Worm (Caenorhabditis elegans) whole organism, L4/young adult: ENCODE measurements around the gene C18D11.10.

Source experiments
- W03F9.2 ChIP-seq: fragments of 150-350 bp; optimal IDR thresholded peaks from 2 replicates; lab custom pipeline; 2014; ENCODE audit warnings: missing biosample characterization, missing genetic modification characterization
- him-1 ChIP-seq: sonication (generic microtip); optimal IDR thresholded peaks from 2 replicates; lab custom pipeline; 2016; ENCODE audit warnings: missing genotype, missing genetic modification reagents, missing genetic modification characterization, missing compliant biosample characterization

DNA sequence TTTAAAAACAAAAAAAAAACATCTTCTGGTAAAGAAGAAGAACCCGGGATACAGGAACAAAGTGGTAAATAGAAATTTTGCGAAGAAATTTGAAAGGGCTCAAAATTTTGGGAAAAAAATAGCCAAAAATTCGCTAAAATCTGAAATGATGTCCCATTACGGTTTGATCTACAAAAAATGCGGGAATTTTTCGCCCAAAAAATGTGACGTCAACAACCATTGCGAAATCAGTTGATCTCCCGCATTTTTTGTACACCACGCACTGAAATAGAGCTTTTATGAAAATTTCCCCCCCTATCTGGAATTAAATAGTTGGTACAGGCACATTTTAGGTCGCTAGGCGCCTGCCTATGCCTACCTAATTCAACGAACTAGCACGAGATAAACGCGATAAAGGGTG is 42.1 kb downstream of the C18D11.10 start:
- no peak for TF ChIP-seq him-1 (tag; lab: Kevin White, UChicago)
- TF ChIP-seq W03F9.2 (tag; lab: Kevin White, UChicago) = no peak
